Worm (Caenorhabditis elegans) whole organism, young adult: ENCODE results near the gene ugt-7.

ENCODE experiments used
- B0035.1 ChIP-seq: sonication (generic microtip); optimal IDR thresholded peaks from 2 replicates; lab custom pipeline; 2016; ENCODE audit warnings: missing genetic modification characterization, mild to moderate bottlenecking, missing compliant biosample characterization, missing genotype, missing genetic modification reagents
- C17E4.6 ChIP-seq: fragments of 200-800 bp; sonication (Bioruptor generic); IDR thresholded peaks from 2 replicates; pipeline ENCODE4 v1.3.6; 2022; ENCODE audit warnings: missing genetic modification reagents, missing genetic modification characterization, missing compliant biosample characterization
- F10E7.11 ChIP-seq: sonication (generic microtip); optimal IDR thresholded peaks from 2 replicates; lab custom pipeline; 2017; ENCODE audit warnings: mild to moderate bottlenecking, missing genetic modification characterization, moderate library complexity, missing compliant biosample characterization
- F55B11.4 ChIP-seq: sonication (generic microtip); optimal IDR thresholded peaks from 2 replicates; lab custom pipeline; 2016; ENCODE audit warnings: missing compliant biosample characterization, missing genetic modification characterization, borderline replicate concordance; ENCODE audit not compliant: insufficient read depth
- Y56A3A.18 ChIP-seq: fragments of 200-800 bp; sonication (Bioruptor generic); IDR thresholded peaks from 2 replicates; pipeline ENCODE4 v1.3.6; 2022; ENCODE audit warnings: missing genetic modification reagents, missing genetic modification characterization, missing compliant biosample characterization
- Y79H2A.3 ChIP-seq: fragments of 200-800 bp; sonication (Bioruptor generic); conservative IDR thresholded peaks from 2 replicates; pipeline ENCODE4 v1.3.6; 2022; ENCODE audit warnings: missing genetic modification reagents, missing genetic modification characterization, missing compliant biosample characterization
- akir-1 ChIP-seq: fragments of 200-800 bp; sonication (Bioruptor generic); optimal IDR thresholded peaks from 2 replicates; lab custom pipeline; 2018; ENCODE audit warnings: mild to moderate bottlenecking, missing genetic modification characterization, moderate library complexity, missing compliant biosample characterization
- ama-1 ChIP-seq, 3 experiments: fragments of 150-350 bp in 1 of 3; sonication (generic microtip) in 2 of 3; optimal IDR thresholded peaks; 2 replicates each; lab custom pipeline; 2014 to 2018; ENCODE audit warnings: missing biosample characterization in 2 of 3, missing genetic modification characterization in 2 of 3, missing genetic modification reagents in 2 of 3
- aptf-2 ChIP-seq: fragments of 200-800 bp; sonication (Bioruptor generic); conservative IDR thresholded peaks from 2 replicates; pipeline ENCODE4 v1.3.6; 2022; ENCODE audit warnings: missing genetic modification reagents, missing genetic modification characterization, missing compliant biosample characterization
- aptf-3 ChIP-seq: fragments of 200-800 bp; sonication (Bioruptor generic); IDR thresholded peaks from 2 replicates; pipeline ENCODE4 v1.3.6; 2022; ENCODE audit warnings: missing genetic modification characterization, missing compliant biosample characterization
- athp-1 ChIP-seq: sonication (generic microtip); optimal IDR thresholded peaks from 2 replicates; lab custom pipeline; 2017; ENCODE audit warnings: mild to moderate bottlenecking, missing genetic modification characterization, missing compliant biosample characterization
- attf-5 ChIP-seq: fragments of 200-800 bp; sonication (Bioruptor generic); optimal IDR thresholded peaks from 2 replicates; lab custom pipeline; 2018; ENCODE audit warnings: mild to moderate bottlenecking, missing genetic modification characterization, missing compliant biosample characterization
- cebp-1 ChIP-seq, 2 experiments: fragments of 200-800 bp in 1 of 2; sonication (Bioruptor generic) in 1 of 2; sonication (generic microtip) in 1 of 2; IDR thresholded peaks in 1 of 2; optimal IDR thresholded peaks in 1 of 2; 2 replicates each; pipeline versions ENCODE4 v1.3.6 to Lab custom; 2017 to 2022; ENCODE audit warnings: missing compliant biosample characterization in 2 of 2, missing genetic modification characterization in 2 of 2, mild to moderate bottlenecking in 1 of 2, missing genetic modification reagents in 1 of 2, moderate library complexity in 1 of 2
- cebp-2 ChIP-seq: fragments of 200-800 bp; sonication (Bioruptor generic); IDR thresholded peaks from 2 replicates; pipeline ENCODE4 v1.3.6; 2022; ENCODE audit warnings: missing genetic modification characterization, missing compliant biosample characterization
- ceh-40 ChIP-seq: fragments of 200-800 bp; sonication (Bioruptor generic); IDR thresholded peaks from 2 replicates; pipeline ENCODE4 v1.3.6; 2022; ENCODE audit warnings: missing genetic modification characterization, missing compliant biosample characterization
- ceh-58 ChIP-seq: fragments of 200-800 bp; sonication (Bioruptor generic); IDR thresholded peaks from 2 replicates; pipeline ENCODE4 v1.3.6; 2022; ENCODE audit warnings: missing genetic modification characterization, missing compliant biosample characterization
- ceh-91 ChIP-seq: fragments of 200-800 bp; sonication (Bioruptor generic); IDR thresholded peaks from 2 replicates; pipeline ENCODE4 v1.3.6; 2022; ENCODE audit warnings: missing genetic modification reagents, missing genetic modification characterization, missing compliant biosample characterization
- dox-1 ChIP-seq: fragments of 200-800 bp; sonication (Bioruptor generic); IDR thresholded peaks from 2 replicates; pipeline ENCODE4 v1.3.6; 2022; ENCODE audit warnings: missing genetic modification reagents, missing genetic modification characterization, missing compliant biosample characterization
- egrh-3 ChIP-seq: fragments of 200-800 bp; sonication (Bioruptor generic); IDR thresholded peaks from 2 replicates; pipeline ENCODE4 v1.3.6; 2022; ENCODE audit warnings: missing genetic modification reagents, missing genetic modification characterization, missing compliant biosample characterization
- ets-4 ChIP-seq: fragments of 200-800 bp; sonication (Bioruptor generic); optimal IDR thresholded peaks from 2 replicates; lab custom pipeline; 2018; ENCODE audit warnings: mild to moderate bottlenecking, missing genetic modification characterization, missing compliant biosample characterization
- hlh-12 ChIP-seq: sonication (generic microtip); optimal IDR thresholded peaks from 2 replicates; lab custom pipeline; 2016; ENCODE audit warnings: missing genetic modification characterization, missing compliant biosample characterization
- hlh-26 ChIP-seq: fragments of 200-800 bp; sonication (Bioruptor generic); conservative IDR thresholded peaks from 2 replicates; pipeline ENCODE4 v1.3.6; 2022; ENCODE audit warnings: missing genetic modification reagents, missing genetic modification characterization, missing compliant biosample characterization
- hmg-1.2 ChIP-seq: fragments of 200-800 bp; sonication (Bioruptor generic); IDR thresholded peaks from 2 replicates; pipeline ENCODE4 v1.3.6; 2022; ENCODE audit warnings: missing genetic modification reagents, missing genetic modification characterization, missing compliant biosample characterization
- hmg-20 ChIP-seq: fragments of 200-800 bp; sonication (Bioruptor generic); IDR thresholded peaks from 2 replicates; pipeline ENCODE4 v1.3.6; 2022; ENCODE audit warnings: missing genetic modification reagents, missing genetic modification characterization, missing compliant biosample characterization
- let-526 ChIP-seq: fragments of 200-800 bp; sonication (Bioruptor generic); IDR thresholded peaks from 2 replicates; pipeline ENCODE4 v1.3.6; 2022; ENCODE audit warnings: missing genetic modification reagents, missing genetic modification characterization, missing compliant biosample characterization
- lin-35 ChIP-seq, 3 experiments: fragments of 150-350 bp in 2 of 3; sonication (generic microtip) in 1 of 3; optimal IDR thresholded peaks; 2 replicates each; lab custom pipeline; 2014 to 2018; ENCODE audit warnings: missing biosample characterization in 3 of 3, missing genetic modification characterization in 3 of 3, missing genetic modification reagents in 3 of 3
- lir-1 ChIP-seq: fragments of 200-800 bp; sonication (Bioruptor generic); conservative IDR thresholded peaks from 2 replicates; pipeline ENCODE4 v1.3.6; 2022; ENCODE audit warnings: missing genetic modification reagents, missing genetic modification characterization, missing compliant biosample characterization
- madf-8 ChIP-seq: fragments of 200-800 bp; sonication (Bioruptor generic); conservative IDR thresholded peaks from 2 replicates; pipeline ENCODE4 v1.3.6; 2022; ENCODE audit warnings: missing genetic modification reagents, missing genetic modification characterization, missing compliant biosample characterization
- mes-4 ChIP-seq: sonication (generic microtip); optimal IDR thresholded peaks from 2 replicates; lab custom pipeline; 2016; ENCODE audit warnings: missing genotype, missing genetic modification characterization, missing compliant biosample characterization
- nhr-80 ChIP-seq: sonication (generic microtip); optimal IDR thresholded peaks from 2 replicates; lab custom pipeline; 2016; ENCODE audit warnings: missing genetic modification characterization, missing compliant biosample characterization
- rpc-1 ChIP-seq, 2 experiments: fragments of 150-350 bp in 1 of 2; sonication (generic microtip) in 1 of 2; optimal IDR thresholded peaks; 2 replicates each; lab custom pipeline; 2014 to 2018; ENCODE audit warnings: missing biosample characterization in 1 of 2, missing genetic modification characterization in 1 of 2, missing genetic modification reagents in 1 of 2, missing genotype in 1 of 2
- snpc-1.3 ChIP-seq: sonication (generic microtip); optimal IDR thresholded peaks from 2 replicates; lab custom pipeline; 2017; ENCODE audit warnings: missing genetic modification characterization, mild to moderate bottlenecking, missing compliant biosample characterization, antibody characterized with exemption, moderate library complexity, missing genotype, missing genetic modification reagents; ENCODE audit not compliant: insufficient read depth
- ztf-28 ChIP-seq: fragments of 200-800 bp; sonication (Bioruptor generic); IDR thresholded peaks from 2 replicates; pipeline ENCODE4 v1.3.6; 2022; ENCODE audit warnings: missing genetic modification reagents, missing genetic modification characterization, missing compliant biosample characterization

The ugt-7 gene

ce11 chrV:5031764-5032163, 31.4 kb upstream of the ugt-7 start:
- TF ChIP-seq Y56A3A.18 (GFP tag; lab: Robert Waterston, UW) (no peak), attf-5 (GFP tag; lab: Kevin White, UChicago) (no peak), athp-1 (no peak), B0035.1 (tag; lab: Kevin White, UChicago) (no peak), hmg-20 (GFP tag; lab: Robert Waterston, UW) (no peak), lin-35 (GFP tag; optimal IDR thresholded peaks at IDR 0.05; lab: Kevin White, UChicago) (no peak), egrh-3 (no peak), let-526 (GFP tag; lab: Robert Waterston, UW) (no peak)

- TF ChIP-seq ceh-40 (GFP tag; lab: Robert Waterston, UW) (no peak), F10E7.11 (tag; lab: Kevin White, UChicago) (no peak), dox-1 (GFP tag; lab: Robert Waterston, UW) (no peak), Y79H2A.3 (GFP tag; lab: Robert Waterston, UW) (no peak), let-526 (GFP tag; lab: Robert Waterston, UW) (no peak), cebp-2 (no peak), nhr-80 (tag; lab: Kevin White, UChicago) (no peak), hmg-20 (GFP tag; lab: Robert Waterston, UW) (no peak), snpc-1.3 (tag; lab: Kevin White, UChicago) (no peak), C17E4.6 (GFP tag; lab: Robert Waterston, UW) (no peak), ama-1 (optimal IDR thresholded peaks at IDR 0.05; lab: Kevin White, UChicago) (no peak), ama-1 (GFP tag; optimal IDR thresholded peaks at IDR 0.05; lab: Kevin White, UChicago) (no peak), hlh-12 (no peak), hmg-1.2 (GFP tag; lab: Robert Waterston, UW) (no peak), mes-4 (tag; lab: Kevin White, UChicago) (no peak), akir-1 (GFP tag; lab: Kevin White, UChicago) (no peak), madf-8 (GFP tag; lab: Robert Waterston, UW) (no peak), F55B11.4 (tag; lab: Kevin White, UChicago) (no peak), aptf-2 (GFP tag; lab: Robert Waterston, UW) (no peak)
Measured at ce11 chrV:5030715-5031114, 30.3 kb upstream of the ugt-7 start, which contains the start of gene swt-7. Gene swt-7 (minus strand): TSS chrV:5030815.

ce11 chrV:5030212-5030611, 29.8 kb upstream of the ugt-7 start:
- TF ChIP-seq nhr-80 (tag; lab: Kevin White, UChicago) (peak; percentile 86), aptf-3 (GFP tag; lab: Robert Waterston, UW) (no peak), ztf-28 (no peak)
- TF ChIP-seq, all 124 proteins: peak for 1

- TF ChIP-seq ceh-91 (GFP tag; lab: Robert Waterston, UW) (no peak), hlh-26 (GFP tag; lab: Robert Waterston, UW) (no peak), cebp-1 (GFP tag; IDR thresholded peaks at IDR 0.05; lab: Robert Waterston, UW) (no peak), cebp-1 (tag; optimal IDR thresholded peaks at IDR 0.05; lab: Kevin White, UChicago) (peak; percentile 5), nhr-80 (tag; lab: Kevin White, UChicago) (peak; percentile 84), rpc-1 (optimal IDR thresholded peaks at IDR 0.05; lab: Kevin White, UChicago) (no peak), rpc-1 (tag; optimal IDR thresholded peaks at IDR 0.05; lab: Kevin White, UChicago) (no peak), mes-4 (tag; lab: Kevin White, UChicago) (no peak), ceh-58 (no peak), lir-1 (GFP tag; lab: Robert Waterston, UW) (no peak), dox-1 (GFP tag; lab: Robert Waterston, UW) (peak; percentile 55), ets-4 (GFP tag; lab: Kevin White, UChicago) (peak; percentile 17)
Measured at ce11 chrV:5027640-5028039, 27.3 kb upstream of the ugt-7 start, which contains the start of gene cpt-4. Gene cpt-4 (minus strand): TSS chrV:5027723.
